Fruit fly (Drosophila melanogaster): Measurements from ENCODE around the gene nrv2.
A peak's percentile ranks its signal among the peaks of the same experiment; 100 is the strongest.

Gene nrv2

DNA sequence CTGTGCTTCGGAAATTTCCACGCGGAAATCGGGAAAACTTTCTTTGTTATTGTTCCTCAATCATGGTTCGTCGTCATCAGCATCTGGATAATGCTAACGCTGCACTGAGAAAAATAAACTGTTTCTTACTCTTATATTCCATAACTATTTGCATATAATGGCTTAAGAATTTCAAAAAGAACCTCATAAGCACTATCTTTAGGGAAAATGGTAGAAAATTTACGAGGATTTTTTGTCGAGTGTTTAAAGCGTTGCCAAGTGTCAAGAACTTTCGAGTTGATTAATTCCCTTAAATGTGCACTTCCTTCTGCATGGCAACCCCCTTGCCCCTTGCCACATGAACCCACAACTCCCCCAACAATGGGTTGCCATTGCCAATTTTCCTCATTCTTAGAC, 10.7 kb downstream of the nrv2 start (continued):
- TF ChIP-seq salm (tag; optimal IDR thresholded peaks at IDR 0.05) (peak; percentile 41), NC2β (GFP tag; optimal IDR thresholded peaks at IDR 0.05) (peak; percentile 55), Abd-B (GFP tag; optimal IDR thresholded peaks at IDR 0.05) (peak; percentile 17), CG1602 (GFP tag; optimal IDR thresholded peaks at IDR 0.05) (peak; percentile 43), Oaz (GFP tag; IDR thresholded peaks at IDR 0.05) (peak; percentile 29; the same call in 1 of the 2 replicates), jing (GFP tag; optimal IDR thresholded peaks at IDR 0.05) (peak; percentile 45), CG10462 (GFP tag; optimal IDR thresholded peaks at IDR 0.05) (peak; percentile 5), hkb (optimal IDR thresholded peaks at IDR 0.05) (no peak), hkb (GFP tag; IDR thresholded peaks at IDR 0.05) (peak; percentile 48; the same call in 1 of the 2 replicates), Med (GFP tag) (peak; percentile 90), Vsx1 (GFP tag; optimal IDR thresholded peaks at IDR 0.05) (no peak), PHDP (tag; optimal IDR thresholded peaks at IDR 0.05) (peak; percentile 71), crp (GFP tag; optimal IDR thresholded peaks at IDR 0.05) (no peak), tna (GFP tag; IDR thresholded peaks at IDR 0.05; ENCODE audit: partially characterized antibody) (no peak), CG8924 (tag; optimal IDR thresholded peaks at IDR 0.05) (peak; percentile 14), pho (GFP tag; optimal IDR thresholded peaks at IDR 0.05) (no peak), CG33213 (GFP tag; optimal IDR thresholded peaks at IDR 0.05) (no peak), eve (GFP tag; optimal IDR thresholded peaks at IDR 0.05) (peak in 1 of 2 experiments; percentile 88), Gsc (GFP tag; IDR thresholded peaks at IDR 0.05) (no peak), CG12219 (GFP tag; optimal IDR thresholded peaks at IDR 0.05) (peak; percentile 38), Fer1 (GFP tag; optimal IDR thresholded peaks at IDR 0.05) (no peak), Dfd (GFP tag; optimal IDR thresholded peaks at IDR 0.05) (no peak), CG18262 (tag; optimal IDR thresholded peaks at IDR 0.05) (peak; percentile 69), CG5953 (GFP tag; IDR thresholded peaks at IDR 0.05) (peak; percentile 55; the same call in 1 of the 2 replicates), Trl (optimal IDR thresholded peaks at IDR 0.05) (no peak), Trl (GFP tag; optimal IDR thresholded peaks at IDR 0.05) (peak; percentile 42), CG11560 (tag; IDR thresholded peaks at IDR 0.05) (peak; percentile 5; the same call in 1 of the 3 replicates), sima (GFP tag; optimal IDR thresholded peaks at IDR 0.05) (peak; percentile 31), dysf (GFP tag; IDR thresholded peaks at IDR 0.05) (peak; percentile 39; the same call in 2 of the 3 replicates), ATbp (GFP tag; optimal IDR thresholded peaks at IDR 0.05) (peak; percentile 59), shn (GFP tag; optimal IDR thresholded peaks at IDR 0.05) (peak; percentile 41), CG4820 (GFP tag; optimal IDR thresholded peaks at IDR 0.05) (peak; percentile 62), slou (GFP tag; optimal IDR thresholded peaks at IDR 0.05) (peak; percentile 15)

DNA sequence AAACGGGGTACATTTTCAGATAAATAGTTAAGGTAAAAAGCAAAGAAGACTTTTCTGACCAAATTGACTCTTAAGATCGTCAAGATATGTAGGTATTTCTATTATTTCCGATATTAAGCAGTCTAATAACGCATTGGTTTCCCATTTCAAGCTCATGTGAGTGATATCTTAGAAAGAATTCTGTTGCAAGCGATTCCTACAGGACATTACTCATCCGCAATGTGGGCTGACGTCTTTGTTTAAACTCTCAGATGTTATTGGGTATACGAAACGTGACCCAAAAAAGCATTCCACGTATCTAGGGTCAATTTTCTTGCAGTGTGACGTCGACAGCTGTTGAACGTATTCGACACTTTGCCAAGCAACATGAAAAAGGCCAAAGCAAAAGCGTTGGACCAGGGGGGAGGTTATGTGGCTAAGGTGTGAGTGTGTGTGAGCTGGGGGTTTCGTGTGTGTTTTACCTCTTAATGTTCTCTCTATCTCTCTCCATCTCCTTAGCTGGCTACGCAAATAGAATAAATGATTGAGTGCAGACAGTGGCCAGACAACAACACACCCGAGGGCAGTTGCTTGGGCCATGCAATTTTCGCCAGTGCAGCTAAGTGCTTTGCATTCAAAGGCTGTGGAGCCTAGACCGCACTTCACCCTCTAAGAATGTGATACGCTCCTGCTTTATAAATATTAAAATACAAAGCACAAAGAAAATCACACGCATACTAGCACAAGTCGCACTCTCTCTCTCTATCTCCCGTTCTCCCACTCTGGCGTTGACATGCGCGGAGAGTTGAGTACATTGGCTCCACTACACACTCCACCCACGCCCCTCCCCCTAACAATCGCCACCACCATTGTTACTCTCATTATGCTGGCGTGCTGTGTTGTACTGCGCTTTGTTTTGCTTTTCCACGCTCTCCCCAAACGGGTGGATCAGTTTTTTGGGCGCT, 11.4 kb downstream of the nrv2 start:
- TF ChIP-seq D19B (GFP tag; optimal IDR thresholded peaks at IDR 0.05) = peak; percentile 89
- TF ChIP-seq org-1 (GFP tag; optimal IDR thresholded peaks at IDR 0.05) = peak; percentile 97
- TF ChIP-seq dysf (GFP tag; IDR thresholded peaks at IDR 0.05) = peak; percentile 96
- TF ChIP-seq amos (GFP tag; IDR thresholded peaks at IDR 0.05; ENCODE audit: partially characterized antibody) = peak; percentile 45; the same call in 1 of the 2 replicates
- no peak for TF ChIP-seq ash1 (GFP tag; optimal IDR thresholded peaks at IDR 0.05)
- peak; percentile 92 for TF ChIP-seq Mad (GFP tag; optimal IDR thresholded peaks at IDR 0.05)
- TF ChIP-seq ato (GFP tag; IDR thresholded peaks at IDR 0.05; ENCODE audit: partially characterized antibody) = no peak
- peak; percentile 90 for TF ChIP-seq CG10274 (GFP tag; optimal IDR thresholded peaks at IDR 0.05)
- TF ChIP-seq CG15073 (GFP tag; optimal IDR thresholded peaks at IDR 0.05) = peak; percentile 61
- peak; percentile 94 for TF ChIP-seq CG8089 (GFP tag; optimal IDR thresholded peaks at IDR 0.05)
- peak; percentile 4 for TF ChIP-seq ftz-f1 (GFP tag; optimal IDR thresholded peaks at IDR 0.05)
- peak; percentile 61 for TF ChIP-seq CG16779 (GFP tag; IDR thresholded peaks at IDR 0.05)
- peak; percentile 94 for TF ChIP-seq CG1529 (GFP tag; optimal IDR thresholded peaks at IDR 0.05)
- TF ChIP-seq CG3407 (GFP tag; optimal IDR thresholded peaks at IDR 0.05) = peak; percentile 91
- TF ChIP-seq CG7745 (tag; optimal IDR thresholded peaks at IDR 0.05) = no peak
- TF ChIP-seq CG3163 (GFP tag; optimal IDR thresholded peaks at IDR 0.05) = peak; percentile 91
- peak; percentile 97 for TF ChIP-seq CG10543 (GFP tag; optimal IDR thresholded peaks at IDR 0.05)
- TF ChIP-seq wek (GFP tag; optimal IDR thresholded peaks at IDR 0.05) = peak; percentile 36
